Fruit fly (Drosophila melanogaster) whole organism, pupa: ENCODE data around the gene abo.

Experiments used
- CG10348 ChIP-seq: fragments of 200-800 bp; sonication (Bioruptor generic); IDR thresholded peaks from 2 replicates; pipeline ENCODE4 v1.3.6; 2022; ENCODE audit warnings: missing biosample characterization, missing genetic modification characterization
- CG12605 ChIP-seq: fragments of 200-800 bp; sonication (Bioruptor generic); IDR thresholded peaks from 2 replicates; pipeline ENCODE4 v1.3.6; 2022; ENCODE audit warnings: missing biosample characterization, missing genetic modification characterization
- CG13204 ChIP-seq: fragments of 200-800 bp; sonication (Bioruptor generic); optimal IDR thresholded peaks from 2 replicates; lab custom pipeline; 2018; ENCODE audit warnings: missing biosample characterization, mild to moderate bottlenecking, missing genetic modification characterization, moderate library complexity
- CG14655 ChIP-seq: fragments of 200-800 bp; sonication (Bioruptor generic); optimal IDR thresholded peaks from 3 replicates; lab custom pipeline; 2017; ENCODE audit warnings: mild to moderate bottlenecking, missing biosample characterization, missing genetic modification reagents, missing genetic modification characterization
- CG15710 ChIP-seq: fragments of 200-800 bp; sonication (Bioruptor generic); optimal IDR thresholded peaks from 2 replicates; lab custom pipeline; 2018; ENCODE audit warnings: missing biosample characterization, mild to moderate bottlenecking, missing genetic modification characterization, moderate library complexity
- CG17806 ChIP-seq: fragments of 200-800 bp; sonication (Bioruptor generic); optimal IDR thresholded peaks from 2 replicates; lab custom pipeline; 2018; ENCODE audit warnings: missing biosample characterization, mild to moderate bottlenecking, missing genetic modification characterization, moderate library complexity
- CG32121 ChIP-seq: fragments of 200-800 bp; sonication (Bioruptor generic); IDR thresholded peaks from 2 replicates; pipeline ENCODE4 v1.3.6; 2022; ENCODE audit warnings: missing biosample characterization, missing genetic modification characterization
- CG34367 ChIP-seq: fragments of 200-800 bp; sonication (Bioruptor generic); optimal IDR thresholded peaks from 2 replicates; lab custom pipeline; 2018; ENCODE audit warnings: missing biosample characterization, mild to moderate bottlenecking, missing genetic modification characterization
- CG4496 ChIP-seq: fragments of 200-800 bp; sonication (Bioruptor generic); IDR thresholded peaks from 3 replicates; pipeline ENCODE4 v1.3.6; 2022; ENCODE audit warnings: missing biosample characterization, missing genetic modification characterization
- CG8159 ChIP-seq: fragments of 200-800 bp; sonication (Bioruptor generic); optimal IDR thresholded peaks from 3 replicates; lab custom pipeline; 2018; ENCODE audit warnings: missing biosample characterization, mild to moderate bottlenecking, missing genetic modification characterization, moderate library complexity
- CG8301 ChIP-seq: fragments of 200-800 bp; sonication (Bioruptor generic); optimal IDR thresholded peaks from 2 replicates; lab custom pipeline; 2018; ENCODE audit warnings: missing biosample characterization, mild to moderate bottlenecking, missing genetic modification characterization
- CG9948 ChIP-seq: fragments of 200-800 bp; sonication (Bioruptor generic); optimal IDR thresholded peaks from 2 replicates; lab custom pipeline; 2018; ENCODE audit warnings: missing biosample characterization, mild to moderate bottlenecking, missing genetic modification characterization, moderate library complexity
- D1 ChIP-seq: fragments of 200-800 bp; sonication (Bioruptor generic); optimal IDR thresholded peaks from 2 replicates; lab custom pipeline; 2018; ENCODE audit warnings: missing biosample characterization, mild to moderate bottlenecking, missing genetic modification characterization, moderate library complexity
- EcR ChIP-seq: fragments of 200-800 bp; sonication (Bioruptor generic); optimal IDR thresholded peaks from 3 replicates; lab custom pipeline; 2019; ENCODE audit warnings: missing biosample characterization, missing genetic modification characterization, mild to moderate bottlenecking, moderate library complexity, missing genetic modification reagents
- Ets98B ChIP-seq: fragments of 200-800 bp; sonication (Bioruptor generic); IDR thresholded peaks from 2 replicates; pipeline ENCODE4 v1.3.6; 2022; ENCODE audit warnings: missing biosample characterization, missing genetic modification characterization
- Pif1A ChIP-seq: fragments of 200-800 bp; sonication (Bioruptor generic); optimal IDR thresholded peaks from 3 replicates; lab custom pipeline; 2016; ENCODE audit warnings: missing biosample characterization, missing genetic modification characterization
- Pif1B ChIP-seq: fragments of 200-800 bp; sonication (Bioruptor generic); optimal IDR thresholded peaks from 3 replicates; lab custom pipeline; 2016; ENCODE audit warnings: missing biosample characterization, missing genetic modification characterization
- Snoo ChIP-seq: fragments of 200-800 bp; sonication (Bioruptor generic); optimal IDR thresholded peaks from 3 replicates; lab custom pipeline; 2017; ENCODE audit warnings: missing biosample characterization, mild to moderate bottlenecking, missing genetic modification characterization, inconsistent platforms
- fd96Ca ChIP-seq: fragments of 200-800 bp; sonication (Bioruptor generic); IDR thresholded peaks from 3 replicates; pipeline ENCODE4 v1.3.6; 2022; ENCODE audit warnings: missing biosample characterization, missing genetic modification characterization
- gl ChIP-seq: fragments of 200-800 bp; sonication (Bioruptor generic); optimal IDR thresholded peaks from 2 replicates; lab custom pipeline; 2018; ENCODE audit warnings: missing biosample characterization, mild to moderate bottlenecking, missing genetic modification characterization
- rn ChIP-seq: fragments of 200-800 bp; sonication (Bioruptor generic); IDR thresholded peaks from 2 replicates; pipeline ENCODE4 v1.3.6; 2022; ENCODE audit warnings: missing biosample characterization, missing genetic modification characterization

abo gene

DNA sequence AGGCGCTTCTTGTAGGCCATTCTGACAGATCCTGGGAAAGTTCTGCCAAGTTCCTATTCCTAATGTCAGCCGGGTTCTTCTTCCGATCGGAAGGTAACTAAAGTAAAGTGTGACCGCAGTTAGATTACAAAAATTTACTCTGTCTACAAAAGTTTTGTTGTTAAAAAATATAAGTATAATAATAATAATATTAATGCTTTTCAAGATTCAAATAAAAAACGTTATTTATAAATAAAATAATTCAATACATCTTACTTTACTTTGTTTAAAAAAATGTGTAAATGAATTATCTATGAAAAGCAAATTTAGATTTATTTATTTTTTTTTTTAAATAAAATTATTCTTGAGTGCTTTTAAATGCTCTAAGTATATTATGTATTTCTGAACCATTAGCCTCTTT lies at the start of gene abo:
TSS of gene abo (minus strand) at position 101 of the 400 bp plus-strand sequence.
- TF ChIP-seq CG12605 (GFP tag; lab: Robert Waterston, UW) (no peak), CG8159 (tag; lab: Kevin White, UChicago) (no peak), fd96Ca (no peak), CG34367 (tag; lab: Kevin White, UChicago) (no peak), Pif1B (no peak), Snoo (tag; lab: Kevin White, UChicago) (no peak), rn (GFP tag; lab: Robert Waterston, UW) (no peak), CG4496 (GFP tag; lab: Robert Waterston, UW) (no peak), D1 (tag; lab: Kevin White, UChicago) (no peak), CG32121 (GFP tag; lab: Robert Waterston, UW) (no peak)
- TF ChIP-seq, all 21 proteins: peak for 0

DNA sequence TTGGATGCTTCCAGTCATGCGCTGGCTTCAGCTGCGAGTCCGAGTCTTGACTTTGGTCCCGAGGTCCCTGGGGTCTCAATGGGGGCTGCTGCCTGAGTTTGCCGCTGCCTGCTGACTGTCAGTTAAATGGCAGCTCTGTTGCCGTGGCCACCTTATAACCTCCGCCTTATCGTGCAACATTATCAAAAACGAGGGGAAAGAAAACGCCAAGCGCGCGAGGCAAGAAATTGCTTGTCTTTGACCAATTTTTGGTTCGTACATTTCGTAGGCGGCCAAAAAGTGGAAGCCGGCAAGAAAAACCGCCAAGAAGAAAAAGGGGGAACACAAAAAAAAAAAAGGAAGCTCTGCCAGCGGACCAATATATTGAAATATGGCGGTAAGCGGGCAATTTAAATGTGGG lies 48.8 kb upstream of the abo start:
- TF ChIP-seq Pif1B, result no peak
- no peak for TF ChIP-seq CG10348
- no peak for TF ChIP-seq EcR (GFP tag; lab: Kevin White, UChicago)
- no peak for TF ChIP-seq CG9948 (tag; lab: Kevin White, UChicago)
- TF ChIP-seq CG8301 (tag; lab: Kevin White, UChicago), result no peak
- no peak for TF ChIP-seq rn (GFP tag; lab: Robert Waterston, UW)
- TF ChIP-seq, all 21 proteins: peak for 0

DNA sequence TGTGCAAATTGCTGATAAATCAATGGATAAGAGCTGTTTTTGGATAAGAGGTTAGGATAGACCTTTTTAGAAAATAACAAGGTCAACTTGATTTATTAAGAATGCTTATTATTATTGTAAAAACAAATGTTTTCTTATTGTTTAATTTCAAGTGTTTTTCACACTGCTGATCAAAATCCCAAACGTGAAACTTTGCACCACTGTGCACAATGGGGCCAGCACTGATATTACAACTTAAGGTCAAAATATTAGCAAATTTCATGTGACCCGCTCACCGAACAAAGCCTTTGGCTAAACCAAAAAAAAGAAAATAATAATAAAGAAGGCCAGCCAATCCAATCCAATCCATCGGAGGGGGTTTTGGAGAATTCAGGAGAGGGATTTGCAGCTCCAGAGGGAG lies 47.7 kb upstream of the abo start:
- no peak for TF ChIP-seq CG12605 (GFP tag; lab: Robert Waterston, UW)
- peak; percentile 12 for TF ChIP-seq Pif1A (GFP tag; lab: Kevin White, UChicago)
- TF ChIP-seq CG17806 (tag; lab: Kevin White, UChicago), result peak; percentile 14
- peak; percentile 2 for TF ChIP-seq CG8301 (tag; lab: Kevin White, UChicago)
- peak; percentile 1 for TF ChIP-seq CG14655 (GFP tag; lab: Kevin White, UChicago)
- no peak for TF ChIP-seq Ets98B (GFP tag; lab: Robert Waterston, UW)
- TF ChIP-seq CG32121 (GFP tag; lab: Robert Waterston, UW), result no peak
- TF ChIP-seq CG13204 (GFP tag; lab: Kevin White, UChicago), result no peak
- peak; percentile 14 for TF ChIP-seq CG9948 (tag; lab: Kevin White, UChicago)
- TF ChIP-seq CG8159 (tag; lab: Kevin White, UChicago), result peak; percentile 19

DNA sequence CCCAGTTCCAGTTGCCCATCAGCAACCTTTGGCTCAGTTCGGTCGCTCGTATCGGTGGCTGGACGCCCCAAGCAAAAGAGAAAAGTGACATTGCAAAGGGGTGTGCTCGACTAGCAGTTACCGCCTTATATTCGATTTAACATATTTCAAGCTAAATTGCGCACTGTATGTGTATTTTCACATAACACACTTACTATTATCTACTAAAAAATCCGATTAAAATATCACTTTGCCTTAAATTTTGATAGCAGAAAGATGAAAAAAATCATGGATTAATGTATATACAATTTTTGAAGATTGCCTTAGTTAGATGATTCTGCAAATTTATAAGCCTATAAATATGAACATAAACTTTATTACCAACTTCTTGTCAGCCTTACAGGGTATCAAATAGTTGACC lies 46.5 kb upstream of the abo start:
- TF ChIP-seq CG8301 (tag; lab: Kevin White, UChicago) (peak; percentile 19), Ets98B (GFP tag; lab: Robert Waterston, UW) (no peak), Snoo (tag; lab: Kevin White, UChicago) (peak; percentile 5), CG17806 (tag; lab: Kevin White, UChicago) (peak; percentile 21), CG4496 (GFP tag; lab: Robert Waterston, UW) (no peak), CG13204 (GFP tag; lab: Kevin White, UChicago) (no peak), CG9948 (tag; lab: Kevin White, UChicago) (peak; percentile 53), CG14655 (GFP tag; lab: Kevin White, UChicago) (peak; percentile 48), CG8159 (tag; lab: Kevin White, UChicago) (peak; percentile 44), Pif1B (no peak)

DNA sequence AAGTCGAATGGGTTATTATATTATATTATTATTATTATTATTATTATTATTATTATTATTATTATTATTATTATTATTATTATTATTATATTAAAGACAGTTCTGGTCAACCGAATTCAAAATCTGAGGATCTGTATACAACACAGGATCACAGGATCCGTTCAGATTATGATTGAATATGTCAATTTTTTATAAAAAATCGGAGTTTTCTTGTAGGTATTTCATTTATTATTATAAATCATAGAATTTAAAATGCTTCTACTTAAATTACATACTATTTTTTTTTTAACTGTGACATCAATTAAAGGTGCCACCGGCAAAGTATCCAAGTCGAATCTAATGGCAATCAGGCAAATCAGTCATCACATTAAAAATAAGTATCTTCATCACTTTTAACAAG lies 41.6 kb upstream of the abo start, which contains the start of gene CG14913:
TSS of gene CG14913 (plus strand) at position 301 of the 400 bp plus-strand sequence.
- no peak for TF ChIP-seq CG14655 (GFP tag; lab: Kevin White, UChicago)
- no peak for TF ChIP-seq CG4496 (GFP tag; lab: Robert Waterston, UW)
- TF ChIP-seq Pif1A (GFP tag; lab: Kevin White, UChicago), result no peak
- no peak for TF ChIP-seq CG17806 (tag; lab: Kevin White, UChicago)
- TF ChIP-seq CG34367 (tag; lab: Kevin White, UChicago), result no peak
- no peak for TF ChIP-seq CG13204 (GFP tag; lab: Kevin White, UChicago)
- TF ChIP-seq Pif1B, result no peak
- TF ChIP-seq gl, result no peak
- no peak for TF ChIP-seq CG32121 (GFP tag; lab: Robert Waterston, UW)
- TF ChIP-seq Ets98B (GFP tag; lab: Robert Waterston, UW), result no peak
- no peak for TF ChIP-seq rn (GFP tag; lab: Robert Waterston, UW)
- no peak for TF ChIP-seq EcR (GFP tag; lab: Kevin White, UChicago)
- TF ChIP-seq CG10348, result no peak
- TF ChIP-seq CG15710 (tag; lab: Kevin White, UChicago), result no peak
- no peak for TF ChIP-seq CG8301 (tag; lab: Kevin White, UChicago)
- no peak for TF ChIP-seq CG8159 (tag; lab: Kevin White, UChicago)
- no peak for TF ChIP-seq CG9948 (tag; lab: Kevin White, UChicago)
- no peak for TF ChIP-seq fd96Ca

DNA sequence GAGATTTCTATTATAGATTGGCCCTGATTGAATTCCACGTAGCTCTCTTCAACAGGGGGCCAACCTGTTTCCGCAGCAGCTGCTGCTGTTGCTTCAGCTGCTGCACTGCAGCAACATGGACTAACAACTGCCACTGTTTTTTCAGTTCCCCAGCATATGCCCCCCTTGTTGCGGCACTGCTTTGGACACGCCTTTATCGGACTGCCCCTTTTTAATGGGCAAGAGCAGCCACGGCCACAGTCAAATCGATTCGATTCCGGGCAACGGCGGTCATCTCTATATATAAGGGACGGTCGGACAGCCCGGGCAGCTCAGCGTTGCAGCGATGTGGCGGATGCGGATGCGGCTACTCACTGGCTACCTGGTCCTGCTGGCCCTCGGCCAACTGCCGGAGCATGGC lies 40.2 kb upstream of the abo start, which contains the start of gene Acp32CD:
TSS of gene Acp32CD (plus strand) at position 301 of the 400 bp plus-strand sequence.
- no peak for TF ChIP-seq Ets98B (GFP tag; lab: Robert Waterston, UW)
- TF ChIP-seq CG15710 (tag; lab: Kevin White, UChicago), result no peak
- no peak for TF ChIP-seq CG10348
- no peak for TF ChIP-seq CG14655 (GFP tag; lab: Kevin White, UChicago)
- TF ChIP-seq CG12605 (GFP tag; lab: Robert Waterston, UW), result no peak
- no peak for TF ChIP-seq CG9948 (tag; lab: Kevin White, UChicago)
- no peak for TF ChIP-seq D1 (tag; lab: Kevin White, UChicago)
- no peak for TF ChIP-seq Snoo (tag; lab: Kevin White, UChicago)
- TF ChIP-seq Pif1B, result no peak
- no peak for TF ChIP-seq rn (GFP tag; lab: Robert Waterston, UW)
- TF ChIP-seq CG8301 (tag; lab: Kevin White, UChicago), result no peak
- no peak for TF ChIP-seq CG34367 (tag; lab: Kevin White, UChicago)
- TF ChIP-seq CG8159 (tag; lab: Kevin White, UChicago), result no peak
- no peak for TF ChIP-seq EcR (GFP tag; lab: Kevin White, UChicago)
- TF ChIP-seq CG32121 (GFP tag; lab: Robert Waterston, UW), result no peak; the same call in 1 of the 2 replicates
